Fruit fly (Drosophila melanogaster) whole organism, embryonic: ENCODE results near the gene Swip-1.
A peak's percentile ranks its signal among the peaks of the same experiment; 100 is the strongest.

Source experiments
- Atf6 ChIP-seq: fragments of 200-800 bp; sonication (Bioruptor generic); IDR thresholded peaks from 2 replicates; pipeline ENCODE4 v1.3.6; 2022; ENCODE audit warnings: missing biosample characterization, missing genetic modification characterization
- CG10543 ChIP-seq: fragments of 200-800 bp; sonication (Bioruptor generic); optimal IDR thresholded peaks from 3 replicates; lab custom pipeline; 2017; ENCODE audit warnings: missing biosample characterization, mild to moderate bottlenecking, missing genetic modification characterization, moderate library complexity
- CG11456 ChIP-seq: fragments of 200-800 bp; sonication (Bioruptor generic); IDR thresholded peaks from 3 replicates; pipeline ENCODE4 v1.3.6; 2022; ENCODE audit warnings: missing biosample characterization, missing genetic modification characterization
- CG12219 ChIP-seq: fragments of 200-800 bp; sonication (Bioruptor generic); optimal IDR thresholded peaks from 3 replicates; lab custom pipeline; 2018; ENCODE audit warnings: missing biosample characterization, mild to moderate bottlenecking, missing genetic modification characterization
- CG12744 ChIP-seq: fragments of 200-800 bp; sonication (Bioruptor generic); optimal IDR thresholded peaks from 2 replicates; lab custom pipeline; 2016; ENCODE audit warnings: missing biosample characterization, missing genetic modification characterization
- CG2129 ChIP-seq: fragments of 200-800 bp; sonication (Bioruptor generic); IDR thresholded peaks from 2 replicates; pipeline ENCODE4 v1.3.6; 2022; ENCODE audit warnings: missing biosample characterization, missing genetic modification characterization; ENCODE audit not compliant: partially characterized antibody
- CG2678 ChIP-seq: fragments of 200-800 bp; sonication (Bioruptor generic); optimal IDR thresholded peaks from 3 replicates; lab custom pipeline; 2019; ENCODE audit warnings: missing biosample characterization, mild to moderate bottlenecking, missing genetic modification characterization, moderate library complexity
- CG3995 ChIP-seq: fragments of 200-800 bp; sonication (Bioruptor generic); optimal IDR thresholded peaks from 3 replicates; lab custom pipeline; 2016; ENCODE audit warnings: missing biosample characterization, missing genetic modification characterization
- CG42726 ChIP-seq: fragments of 200-800 bp; sonication (Bioruptor generic); IDR thresholded peaks from 2 replicates; pipeline ENCODE4 v1.3.6; 2022; ENCODE audit warnings: missing biosample characterization, missing genetic modification characterization; ENCODE audit not compliant: partially characterized antibody
- CG4360 ChIP-seq: fragments of 200-800 bp; sonication (Bioruptor generic); IDR thresholded peaks from 2 replicates; pipeline ENCODE4 v1.3.6; 2022; ENCODE audit warnings: missing biosample characterization, missing genetic modification characterization
- CG4617 ChIP-seq: fragments of 200-800 bp; sonication (Bioruptor generic); optimal IDR thresholded peaks from 3 replicates; lab custom pipeline; 2016; ENCODE audit warnings: missing biosample characterization, missing genetic modification characterization, borderline replicate concordance
- CG4730 ChIP-seq: fragments of 200-800 bp; sonication (Bioruptor generic); IDR thresholded peaks from 2 replicates; pipeline ENCODE4 v1.3.6; 2022; ENCODE audit warnings: missing biosample characterization, missing genetic modification characterization
- CG4820 ChIP-seq: fragments of 200-800 bp; sonication (Bioruptor generic); optimal IDR thresholded peaks from 3 replicates; lab custom pipeline; 2016; ENCODE audit warnings: missing biosample characterization, missing genetic modification characterization
- CG5245 ChIP-seq: fragments of 200-800 bp; sonication (Bioruptor generic); optimal IDR thresholded peaks from 3 replicates; lab custom pipeline; 2016; ENCODE audit warnings: missing biosample characterization, missing genetic modification characterization
- CG7372 ChIP-seq: fragments of 200-800 bp; sonication (Bioruptor generic); IDR thresholded peaks from 2 replicates; pipeline ENCODE4 v1.3.6; 2022; ENCODE audit warnings: missing biosample characterization, missing genetic modification characterization
- CG8290 ChIP-seq, 3 experiments: fragments of 200-800 bp; sonication (Bioruptor generic); optimal IDR thresholded peaks; 2 replicates each; lab custom pipeline; 2016 to 2019; ENCODE audit warnings: missing biosample characterization in 3 of 3, missing genetic modification characterization in 3 of 3, mild to moderate bottlenecking in 2 of 3, moderate library complexity in 1 of 3
- D19B ChIP-seq: fragments of 200-800 bp; sonication (Bioruptor generic); optimal IDR thresholded peaks from 2 replicates; lab custom pipeline; 2017; ENCODE audit warnings: missing biosample characterization, mild to moderate bottlenecking, missing genetic modification characterization
- Deaf1 ChIP-seq: fragments of 200-800 bp; optimal IDR thresholded peaks from 3 replicates; lab custom pipeline; 2019; ENCODE audit warnings: missing biosample characterization, mild to moderate bottlenecking, missing genetic modification characterization, moderate library complexity
- Dfd ChIP-seq, 2 experiments: fragments of >200 bp; optimal IDR thresholded peaks; 2 replicates each; lab custom pipeline; 2017; ENCODE audit warnings: missing biosample characterization in 2 of 2, missing genetic modification characterization in 2 of 2
- Dref ChIP-seq: fragments of 200-800 bp; sonication (Bioruptor generic); IDR thresholded peaks from 2 replicates; pipeline ENCODE4 v1.3.6; 2022; ENCODE audit warnings: missing biosample characterization, missing genetic modification characterization
- Elba2 ChIP-seq: fragments of 200-800 bp; sonication (Bioruptor generic); optimal IDR thresholded peaks from 3 replicates; lab custom pipeline; 2016; ENCODE audit warnings: missing biosample characterization, missing genetic modification characterization
- Hey ChIP-seq: fragments of 200-800 bp; sonication (Bioruptor generic); optimal IDR thresholded peaks from 3 replicates; lab custom pipeline; 2018; ENCODE audit warnings: missing biosample characterization, mild to moderate bottlenecking, missing genetic modification characterization
- HmgD ChIP-seq: fragments of 200-800 bp; sonication (Bioruptor generic); optimal IDR thresholded peaks from 3 replicates; lab custom pipeline; 2016; ENCODE audit warnings: missing biosample characterization, missing genetic modification characterization
- MTF-1 ChIP-seq: fragments of 200-800 bp; sonication (Bioruptor generic); optimal IDR thresholded peaks from 2 replicates; lab custom pipeline; 2018; ENCODE audit warnings: missing biosample characterization, mild to moderate bottlenecking, missing genetic modification characterization, borderline replicate concordance
- Max ChIP-seq: fragments of 200-800 bp; sonication (Bioruptor generic); optimal IDR thresholded peaks from 2 replicates; lab custom pipeline; 2016; ENCODE audit warnings: missing biosample characterization, mild to moderate bottlenecking, missing genetic modification characterization
- Nf-YB ChIP-seq: fragments of 200-800 bp; sonication (Bioruptor generic); optimal IDR thresholded peaks from 3 replicates; lab custom pipeline; 2019; ENCODE audit warnings: missing biosample characterization, mild to moderate bottlenecking, missing genetic modification characterization, moderate library complexity
- Scr ChIP-seq: fragments of 200-800 bp; sonication (Bioruptor generic); IDR thresholded peaks from 2 replicates; pipeline ENCODE4 v1.3.6; 2022; ENCODE audit warnings: missing biosample characterization, missing genetic modification characterization; ENCODE audit not compliant: partially characterized antibody
- Ssrp ChIP-seq: fragments of 200-800 bp; sonication (Bioruptor generic); optimal IDR thresholded peaks from 2 replicates; lab custom pipeline; 2018; ENCODE audit warnings: missing biosample characterization, mild to moderate bottlenecking, missing genetic modification characterization, moderate library complexity
- TFAM ChIP-seq: fragments of 200-800 bp; sonication (Bioruptor generic); optimal IDR thresholded peaks from 2 replicates; lab custom pipeline; 2017; ENCODE audit warnings: missing biosample characterization, missing genetic modification characterization, inconsistent platforms
- Usf ChIP-seq: fragments of 200-800 bp; sonication (Bioruptor generic); optimal IDR thresholded peaks from 2 replicates; lab custom pipeline; 2017; ENCODE audit warnings: missing genotype, missing biosample characterization, missing genetic modification characterization
- ash1 ChIP-seq: fragments of 200-800 bp; sonication (Bioruptor generic); optimal IDR thresholded peaks from 2 replicates; lab custom pipeline; 2018; ENCODE audit warnings: missing biosample characterization, mild to moderate bottlenecking, missing genetic modification characterization
- bowl ChIP-seq: fragments of 200-800 bp; sonication (Bioruptor generic); IDR thresholded peaks from 2 replicates; pipeline ENCODE4 v1.3.6; 2022; ENCODE audit warnings: missing biosample characterization, missing genetic modification characterization
- chinmo ChIP-seq: fragments of 200-800 bp; sonication (Bioruptor generic); IDR thresholded peaks from 4 replicates; pipeline ENCODE4 v1.3.6; 2022; ENCODE audit warnings: missing biosample characterization, missing genetic modification characterization; ENCODE audit not compliant: partially characterized antibody
- dan ChIP-seq: fragments of 200-800 bp; sonication (Bioruptor generic); IDR thresholded peaks from 2 replicates; pipeline ENCODE4 v1.3.6; 2022; ENCODE audit warnings: missing biosample characterization, missing genetic modification characterization
- fd96Cb ChIP-seq: fragments of 200-800 bp; sonication (Bioruptor generic); optimal IDR thresholded peaks from 2 replicates; lab custom pipeline; 2018; ENCODE audit warnings: missing biosample characterization, mild to moderate bottlenecking, missing genetic modification characterization, moderate library complexity
- her ChIP-seq: fragments of 200-800 bp; sonication (Bioruptor generic); optimal IDR thresholded peaks from 2 replicates; lab custom pipeline; 2016; ENCODE audit warnings: missing biosample characterization, missing genetic modification characterization
- jing ChIP-seq: fragments of 200-800 bp; sonication (Bioruptor generic); optimal IDR thresholded peaks from 2 replicates; lab custom pipeline; 2018; ENCODE audit warnings: missing biosample characterization, mild to moderate bottlenecking, missing genetic modification characterization
- lbe ChIP-seq: fragments of 200-800 bp; sonication (Bioruptor generic); optimal IDR thresholded peaks from 2 replicates; lab custom pipeline; 2016; ENCODE audit warnings: missing biosample characterization, mild to moderate bottlenecking, missing genetic modification characterization
- lmd ChIP-seq: fragments of 200-800 bp; sonication (Bioruptor generic); IDR thresholded peaks from 2 replicates; pipeline ENCODE4 v1.3.6; 2022; ENCODE audit warnings: missing biosample characterization, missing genetic modification characterization
- mam ChIP-seq: fragments of 200-800 bp; sonication (Bioruptor generic); optimal IDR thresholded peaks from 3 replicates; lab custom pipeline; 2016; ENCODE audit warnings: missing biosample characterization, missing genetic modification characterization
- nerfin-1 ChIP-seq: fragments of 200-800 bp; sonication (Bioruptor generic); optimal IDR thresholded peaks from 3 replicates; lab custom pipeline; 2019; ENCODE audit warnings: missing biosample characterization, mild to moderate bottlenecking, missing genetic modification characterization, moderate library complexity
- phol ChIP-seq: fragments of 200-800 bp; sonication (Bioruptor generic); optimal IDR thresholded peaks from 3 replicates; lab custom pipeline; 2018; ENCODE audit warnings: missing biosample characterization, mild to moderate bottlenecking, missing genetic modification characterization, moderate library complexity
- pum ChIP-seq: fragments of 200-800 bp; sonication (Bioruptor generic); optimal IDR thresholded peaks from 2 replicates; lab custom pipeline; 2016; ENCODE audit warnings: missing biosample characterization, missing genetic modification characterization
- sd ChIP-seq: fragments of 200-800 bp; sonication (Bioruptor generic); optimal IDR thresholded peaks from 3 replicates; lab custom pipeline; 2018; ENCODE audit warnings: missing biosample characterization, mild to moderate bottlenecking, missing genetic modification characterization, moderate library complexity
- ssp ChIP-seq: fragments of 200-800 bp; sonication (Bioruptor generic); IDR thresholded peaks from 2 replicates; pipeline ENCODE4 v1.3.6; 2022; ENCODE audit warnings: missing biosample characterization, missing genetic modification characterization
- stwl ChIP-seq: fragments of 200-800 bp; sonication (Bioruptor generic); optimal IDR thresholded peaks from 3 replicates; lab custom pipeline; 2018; ENCODE audit warnings: missing biosample characterization, mild to moderate bottlenecking, missing genetic modification characterization, moderate library complexity
- vnd ChIP-seq: fragments of 200-800 bp; sonication (Bioruptor generic); IDR thresholded peaks from 3 replicates; pipeline ENCODE4 v1.3.6; 2022; ENCODE audit warnings: missing biosample characterization, missing genetic modification characterization; ENCODE audit not compliant: partially characterized antibody

Swip-1 gene

DNA sequence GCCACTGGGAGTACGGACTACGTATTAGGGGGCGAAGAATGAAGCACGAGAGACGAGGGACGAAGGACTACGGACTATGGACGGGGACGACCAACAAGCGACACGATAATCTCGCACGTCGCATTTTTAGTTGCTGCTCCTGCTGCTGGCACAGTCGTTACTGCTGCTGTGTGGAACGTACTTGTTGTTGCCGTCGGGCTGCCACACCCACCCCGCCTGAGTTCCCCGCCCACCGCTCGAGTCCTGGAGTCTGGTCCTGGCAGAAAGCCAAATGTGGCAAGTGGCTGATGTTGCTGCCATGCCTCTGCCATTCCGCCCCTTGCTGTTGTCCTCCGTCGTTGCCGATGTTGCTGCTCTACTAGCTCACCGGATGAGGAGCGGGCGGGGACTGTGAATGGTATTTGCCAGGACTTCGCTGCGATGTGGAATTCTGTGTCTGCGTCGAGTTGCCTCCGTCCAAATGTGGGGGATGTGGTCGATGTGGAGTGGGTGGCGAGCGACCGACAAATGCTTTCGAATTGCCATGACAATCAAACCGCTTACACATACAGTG, 25.8 kb upstream of the Swip-1 start (continued):
- peak; percentile 56 for TF ChIP-seq sd
- no peak for TF ChIP-seq pum (GFP tag; lab: Kevin White, UChicago)
- 0 out of 2 replicates have a peak, but pooled peaks have one; percentile 17 for TF ChIP-seq CG4360
- TF ChIP-seq CG10543 (GFP tag; lab: Kevin White, UChicago), result peak; percentile 89
- TF ChIP-seq CG4730 (GFP tag; lab: Robert Waterston, UW), result no peak
- TF ChIP-seq nerfin-1 (tag; lab: Kevin White, UChicago), result peak; percentile 19
- TF ChIP-seq ssp (GFP tag; lab: Robert Waterston, UW), result no peak
- no peak for TF ChIP-seq Atf6 (GFP tag; lab: Robert Waterston, UW)
- TF ChIP-seq chinmo, result 0 out of 4 replicates have a peak, but pooled peaks have one; percentile 40
- peak; percentile 42 for TF ChIP-seq Deaf1
- TF ChIP-seq MTF-1 (GFP tag; lab: Kevin White, UChicago), result no peak

DNA sequence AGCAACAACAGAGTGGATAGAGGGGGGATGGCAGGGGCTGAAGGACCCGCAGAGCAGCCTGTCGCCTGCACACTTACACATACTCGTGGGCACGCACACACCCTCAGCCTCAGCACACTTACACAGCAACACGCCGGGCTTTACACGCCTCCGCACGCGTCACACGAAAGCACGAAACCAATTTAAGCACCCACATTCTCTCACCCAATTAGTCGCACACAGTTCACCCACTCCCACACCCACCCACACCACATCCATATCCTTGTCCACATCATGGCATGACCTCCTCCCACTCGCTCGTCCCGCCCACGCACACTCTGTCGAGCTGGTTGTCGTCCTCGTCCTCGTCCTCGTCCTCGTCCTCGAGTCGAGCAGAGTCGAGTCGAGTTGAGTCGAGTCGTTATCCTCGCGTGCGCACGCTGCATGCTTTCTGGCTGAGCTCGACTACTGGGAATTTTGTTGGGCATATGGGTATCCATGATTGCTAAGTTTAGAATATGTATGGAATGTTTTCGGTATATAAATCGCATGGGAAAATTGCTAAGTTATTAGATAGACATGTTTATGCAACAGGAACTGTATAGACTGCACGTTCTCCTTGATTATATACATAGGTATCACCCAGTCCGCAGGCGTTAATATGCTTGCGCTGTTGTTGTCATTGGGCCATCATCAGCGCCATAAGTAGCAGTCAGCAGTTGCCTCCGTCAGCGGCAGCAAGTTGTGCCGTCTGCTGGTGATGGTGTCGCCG, 25.0 kb upstream of the Swip-1 start:
- TF ChIP-seq Hey (tag; lab: Kevin White, UChicago), result peak; percentile 100
- peak; percentile 73 for TF ChIP-seq Ssrp (tag; lab: Kevin White, UChicago)
- peak; percentile 97 for TF ChIP-seq D19B (GFP tag; lab: Kevin White, UChicago)
- TF ChIP-seq dan, result no peak
- no peak for TF ChIP-seq Dref (GFP tag; lab: Robert Waterston, UW)
- no peak for TF ChIP-seq Elba2 (GFP tag; lab: Kevin White, UChicago)
- TF ChIP-seq CG4617 (GFP tag; lab: Kevin White, UChicago), result peak; percentile 49
- peak; percentile 64 for TF ChIP-seq jing (GFP tag; lab: Kevin White, UChicago)
- no peak for TF ChIP-seq CG8290 (GFP tag; optimal IDR thresholded peaks at IDR 0.05; lab: Kevin White, UChicago)
- peak in 1 of 2 experiments; percentile 93 for TF ChIP-seq CG8290 (tag; optimal IDR thresholded peaks at IDR 0.05; lab: Kevin White, UChicago)
- TF ChIP-seq lbe (GFP tag; lab: Kevin White, UChicago), result no peak
- no peak for TF ChIP-seq CG3995
- peak; percentile 55 for TF ChIP-seq Max (GFP tag; lab: Kevin White, UChicago)
- TF ChIP-seq phol (tag; lab: Kevin White, UChicago), result peak; percentile 71
- peak; percentile 80 for TF ChIP-seq CG12219 (GFP tag; lab: Kevin White, UChicago)
- TF ChIP-seq CG2129 (GFP tag; lab: Robert Waterston, UW), result no peak
- TF ChIP-seq CG12744 (GFP tag; lab: Kevin White, UChicago), result peak; percentile 49
- peak; percentile 10 for TF ChIP-seq Usf (GFP tag; lab: Kevin White, UChicago)
- TF ChIP-seq TFAM (GFP tag; lab: Kevin White, UChicago), result no peak
- TF ChIP-seq mam, result peak; percentile 88
- TF ChIP-seq her (GFP tag; lab: Kevin White, UChicago), result peak; percentile 84
- no peak for TF ChIP-seq Scr (GFP tag; lab: Robert Waterston, UW)
- TF ChIP-seq stwl (tag; lab: Kevin White, UChicago), result no peak
- peak; percentile 75 for TF ChIP-seq fd96Cb (tag; lab: Kevin White, UChicago)
- peak; percentile 63 for TF ChIP-seq CG5245 (GFP tag; lab: Kevin White, UChicago)
- TF ChIP-seq CG2678 (tag; lab: Kevin White, UChicago), result peak; percentile 90
- peak; percentile 63; the same call in 1 of the 2 replicates for TF ChIP-seq bowl (GFP tag; lab: Robert Waterston, UW)
- no peak for TF ChIP-seq Dfd (GFP tag; optimal IDR thresholded peaks at IDR 0.05; lab: Kevin White, UChicago)
- peak; percentile 59 for TF ChIP-seq HmgD
- peak; percentile 79 for TF ChIP-seq CG7372 (GFP tag; lab: Robert Waterston, UW)
- TF ChIP-seq lmd, result peak; percentile 88
- TF ChIP-seq CG4820, result peak; percentile 68
- TF ChIP-seq ash1 (GFP tag; lab: Kevin White, UChicago), result peak; percentile 13
- peak; percentile 53 for TF ChIP-seq Nf-YB (GFP tag; lab: Kevin White, UChicago)
- TF ChIP-seq CG42726 (GFP tag; lab: Robert Waterston, UW), result no peak
- no peak for TF ChIP-seq vnd (GFP tag; lab: Robert Waterston, UW)
- TF ChIP-seq CG11456, result peak; percentile 85
